Fruit fly (Drosophila melanogaster): Measurements from ENCODE around the gene Pmi.

The Pmi gene

DNA sequence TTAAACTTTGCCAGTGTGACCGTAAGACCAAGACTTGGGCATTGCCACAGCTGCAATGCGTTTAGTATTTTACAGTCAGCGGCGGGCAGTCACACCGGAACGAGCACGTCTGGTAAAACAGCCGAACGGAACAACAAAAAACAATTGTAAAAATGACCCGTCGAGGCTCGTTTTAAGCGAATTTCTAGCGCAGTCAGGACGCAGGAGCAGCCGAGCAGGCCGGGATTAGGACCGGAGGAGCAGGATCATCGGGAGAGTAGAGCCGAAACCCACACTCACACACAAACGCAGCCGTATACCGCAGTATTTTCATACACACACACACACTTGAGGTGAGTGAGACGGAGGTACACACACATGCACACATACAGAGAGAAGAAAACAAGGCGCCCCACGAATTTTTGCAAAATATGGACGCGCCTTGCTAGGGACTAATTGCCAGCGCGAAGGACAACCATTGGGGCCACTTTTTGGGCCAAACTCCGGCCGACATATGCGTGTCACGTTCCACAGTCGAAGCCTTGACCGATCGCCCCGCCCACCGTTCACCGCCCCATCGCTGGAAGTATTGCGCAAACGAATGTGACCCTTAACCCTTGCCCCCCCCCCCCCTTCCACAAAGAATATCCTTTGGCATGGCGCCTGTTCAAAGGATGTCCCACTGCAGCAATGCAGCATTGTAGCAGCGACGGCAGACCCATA lies 26.8 kb upstream of the Pmi start, which contains the start of gene Usp47:
Gene Usp47, plus strand, starts transcription at position 71 of the 702 bp plus-strand sequence.
- peak; percentile 16 for TF ChIP-seq CG12071 (GFP tag; optimal IDR thresholded peaks at IDR 0.05)
- peak; percentile 47; the same call in 1 of the 2 replicates for TF ChIP-seq CG13287 (GFP tag; IDR thresholded peaks at IDR 0.05; ENCODE audit: partially characterized antibody)
- TF ChIP-seq CG32767 (GFP tag; IDR thresholded peaks at IDR 0.05), result peak; percentile 49; the same call in 1 of the 2 replicates
- TF ChIP-seq crol (GFP tag; IDR thresholded peaks at IDR 0.05), result peak; percentile 61
- TF ChIP-seq Dp (GFP tag; optimal IDR thresholded peaks at IDR 0.05), result peak; percentile 54
- TF ChIP-seq CG42726 (GFP tag; IDR thresholded peaks at IDR 0.05; ENCODE audit: partially characterized antibody), result peak; percentile 56; the same call in 1 of the 2 replicates
- peak; percentile 26 for TF ChIP-seq Sin3A (optimal IDR thresholded peaks at IDR 0.05)
- no peak for TF ChIP-seq Vsx1 (GFP tag; optimal IDR thresholded peaks at IDR 0.05)
- TF ChIP-seq CG18476 (GFP tag; optimal IDR thresholded peaks at IDR 0.05), result no peak
- TF ChIP-seq so (GFP tag; IDR thresholded peaks at IDR 0.05), result no peak
- TF ChIP-seq CrebB (tag; optimal IDR thresholded peaks at IDR 0.05), result peak; percentile 43
- peak; percentile 21 for TF ChIP-seq CG10543 (GFP tag; optimal IDR thresholded peaks at IDR 0.05)
- no peak for TF ChIP-seq da (GFP tag; optimal IDR thresholded peaks at IDR 0.05)
- no peak for TF ChIP-seq sisA (GFP tag; IDR thresholded peaks at IDR 0.05)
- TF ChIP-seq E2f2 (GFP tag; IDR thresholded peaks at IDR 0.05), result peak; percentile 65
- no peak for TF ChIP-seq CG12769 (tag; optimal IDR thresholded peaks at IDR 0.05)
- TF ChIP-seq dysf (GFP tag; IDR thresholded peaks at IDR 0.05), result 0 out of 3 replicates have a peak, but pooled peaks have one; percentile 6
- peak; percentile 6 for TF ChIP-seq sug (tag; optimal IDR thresholded peaks at IDR 0.05)
- TF ChIP-seq Mes4 (GFP tag; optimal IDR thresholded peaks at IDR 0.05), result no peak
- peak; percentile 16 for TF ChIP-seq CG12299 (tag; optimal IDR thresholded peaks at IDR 0.05)
- TF ChIP-seq CG6791 (GFP tag; IDR thresholded peaks at IDR 0.05; ENCODE audit: partially characterized antibody), result 0 out of 3 replicates have a peak, but pooled peaks have one; percentile 31
- TF ChIP-seq D (optimal IDR thresholded peaks at IDR 0.05), result peak; percentile 58
- TF ChIP-seq D (GFP tag; optimal IDR thresholded peaks at IDR 0.05), result no peak
- TF ChIP-seq pros (GFP tag; optimal IDR thresholded peaks at IDR 0.05), result no peak
- no peak for TF ChIP-seq otp (GFP tag; IDR thresholded peaks at IDR 0.05)
- no peak for TF ChIP-seq CG1792 (GFP tag; optimal IDR thresholded peaks at IDR 0.05)
- TF ChIP-seq Med (GFP tag), result peak; percentile 88
- TF ChIP-seq Hmr (GFP tag; optimal IDR thresholded peaks at IDR 0.05), result peak; percentile 28
- TF ChIP-seq CG34376 (GFP tag; optimal IDR thresholded peaks at IDR 0.05), result peak; percentile 36
- TF ChIP-seq crp (GFP tag; optimal IDR thresholded peaks at IDR 0.05), result peak in 1 of 2 experiments; percentile 29
- peak in 1 of 2 experiments; percentile 38 for TF ChIP-seq bsh (GFP tag; optimal IDR thresholded peaks at IDR 0.05)
- TF ChIP-seq zf30C (GFP tag; optimal IDR thresholded peaks at IDR 0.05), result peak; percentile 63
- TF ChIP-seq Stat92E (GFP tag; optimal IDR thresholded peaks at IDR 0.05), result peak in 1 of 3 experiments; percentile 29
- peak; percentile 44 for TF ChIP-seq CG4360 (GFP tag; IDR thresholded peaks at IDR 0.05)
- peak; percentile 66 for TF ChIP-seq HmgD (GFP tag; optimal IDR thresholded peaks at IDR 0.05)
- TF ChIP-seq cg (GFP tag; optimal IDR thresholded peaks at IDR 0.05), result peak; percentile 99
- TF ChIP-seq cato (GFP tag; optimal IDR thresholded peaks at IDR 0.05; ENCODE audit: borderline replicate concordance), result no peak
- peak; percentile 25; the same call in 1 of the 2 replicates for TF ChIP-seq slbo (GFP tag; IDR thresholded peaks at IDR 0.05)
- TF ChIP-seq CHES-1-like (GFP tag; optimal IDR thresholded peaks at IDR 0.05), result peak; percentile 31
- TF ChIP-seq pnt (GFP tag; optimal IDR thresholded peaks at IDR 0.05), result no peak
- peak; percentile 39; the same call in 1 of the 2 replicates for TF ChIP-seq Dref (GFP tag; IDR thresholded peaks at IDR 0.05)
- peak; percentile 32 for TF ChIP-seq CG2712 (tag; optimal IDR thresholded peaks at IDR 0.05)
- TF ChIP-seq Eip74EF (GFP tag; optimal IDR thresholded peaks at IDR 0.05), result no peak
- no peak for TF ChIP-seq CG10147 (GFP tag; optimal IDR thresholded peaks at IDR 0.05)
- no peak for TF ChIP-seq CG17568 (GFP tag; optimal IDR thresholded peaks at IDR 0.05)
- peak; percentile 62 for TF ChIP-seq HmgZ (tag; optimal IDR thresholded peaks at IDR 0.05)
- peak; percentile 23 for TF ChIP-seq CG15514 (GFP tag; optimal IDR thresholded peaks at IDR 0.05)

All from whole organism, embryonic.